Worm (Caenorhabditis elegans): ENCODE data around the gene Y53F4B.39.

ce11 chrII:15107184-15107583 lies 2.8 kb upstream of the Y53F4B.39 start:
- no peak for TF ChIP-seq dao-5 (tag; optimal IDR thresholded peaks at IDR 0.05)
- no peak for TF ChIP-seq him-1 (tag; optimal IDR thresholded peaks at IDR 0.05)
- TF ChIP-seq W03F9.2 (tag; optimal IDR thresholded peaks at IDR 0.05): no peak
